Worm (Caenorhabditis elegans): ENCODE measurements around the gene F55C5.17.
A peak's percentile ranks its signal among the peaks of the same experiment; 100 is the strongest.

DNA sequence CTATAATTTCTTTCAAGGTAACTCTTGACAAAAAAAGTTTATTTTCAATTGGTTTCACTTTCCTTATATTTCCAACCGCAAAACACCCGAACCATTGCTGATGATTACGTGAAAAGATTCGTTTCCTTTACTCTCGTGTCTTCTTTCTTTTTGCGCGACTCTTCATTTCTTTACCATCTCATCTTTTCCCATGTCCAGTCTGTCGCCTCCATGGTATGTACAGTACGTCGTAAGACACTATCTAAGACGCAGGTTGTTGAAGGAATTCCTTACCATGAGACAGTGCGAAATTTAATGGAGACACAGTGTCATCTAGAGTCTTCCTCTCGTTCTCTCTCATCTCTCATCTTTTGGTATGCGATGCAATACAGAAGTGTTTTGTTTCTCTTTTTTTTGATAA is 2.2 kb upstream of the F55C5.17 start:
- no peak for TF ChIP-seq rnt-1 (tag; optimal IDR thresholded peaks at IDR 0.05)
- no peak for TF ChIP-seq ttx-3 (tag; optimal IDR thresholded peaks at IDR 0.05)
- TF ChIP-seq ama-1 (optimal IDR thresholded peaks at IDR 0.05): no peak
- no peak for TF ChIP-seq pros-1 (tag; optimal IDR thresholded peaks at IDR 0.05)
- TF ChIP-seq ceh-22 (tag; optimal IDR thresholded peaks at IDR 0.05): no peak
- TF ChIP-seq nfya-1 (tag; optimal IDR thresholded peaks at IDR 0.05): peak; percentile 55
- peak; percentile 23 for TF ChIP-seq elt-2 (tag; optimal IDR thresholded peaks at IDR 0.05)
- no peak for TF ChIP-seq ceh-9 (tag; optimal IDR thresholded peaks at IDR 0.05)
- no peak for TF ChIP-seq pqm-1 (tag; optimal IDR thresholded peaks at IDR 0.05)
- no peak for TF ChIP-seq C38D4.7 (GFP tag; optimal IDR thresholded peaks at IDR 0.05)
- TF ChIP-seq unc-86 (tag; optimal IDR thresholded peaks at IDR 0.05): no peak
- no peak for TF ChIP-seq T23F11.4 (GFP tag; optimal IDR thresholded peaks at IDR 0.05)

All from whole organism, late embryonic.